Fruit fly (Drosophila melanogaster): ENCODE data around the gene promL.

Gene promL

DNA sequence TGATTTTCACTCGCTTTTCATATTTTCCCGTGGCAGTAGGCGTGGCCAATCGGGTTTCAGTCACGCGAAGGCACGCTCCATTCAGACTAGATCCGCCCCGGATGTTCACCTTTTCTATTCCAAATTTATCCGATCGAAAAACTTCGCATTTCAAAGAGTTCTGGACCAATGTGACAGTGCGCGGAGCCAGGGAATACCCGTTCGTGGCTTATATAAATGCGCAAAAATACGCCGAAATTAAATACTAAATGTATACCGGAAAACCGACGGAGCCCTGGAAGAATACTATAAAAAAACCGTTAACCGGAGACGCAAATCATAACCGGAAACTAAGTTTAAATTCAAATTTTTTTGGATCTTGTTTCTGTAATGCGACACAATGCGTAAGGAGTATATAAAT is at the start of gene promL (continued):
- TF ChIP-seq zen2 (GFP tag; IDR thresholded peaks at IDR 0.05; ENCODE audit: partially characterized antibody) (no peak), CG11560 (tag; IDR thresholded peaks at IDR 0.05) (no peak), cato (GFP tag; optimal IDR thresholded peaks at IDR 0.05; ENCODE audit: borderline replicate concordance) (no peak), CG12942 (GFP tag; optimal IDR thresholded peaks at IDR 0.05) (no peak), CG32767 (GFP tag; IDR thresholded peaks at IDR 0.05) (peak; percentile 38; the same call in 1 of the 2 replicates), sr (GFP tag; IDR thresholded peaks at IDR 0.05) (no peak), sim (GFP tag; IDR thresholded peaks at IDR 0.05) (0 out of 2 replicates have a peak, but pooled peaks have one; percentile 4), Nf-YA (GFP tag; IDR thresholded peaks at IDR 0.05) (no peak), CG17912 (GFP tag; optimal IDR thresholded peaks at IDR 0.05) (peak; percentile 85), tup (GFP tag; optimal IDR thresholded peaks at IDR 0.05) (no peak), ken (GFP tag; IDR thresholded peaks at IDR 0.05) (no peak), CG6689 (GFP tag; IDR thresholded peaks at IDR 0.05) (no peak), CG3163 (GFP tag; optimal IDR thresholded peaks at IDR 0.05) (no peak), CG16863 (GFP tag; optimal IDR thresholded peaks at IDR 0.05) (peak; percentile 9), D (optimal IDR thresholded peaks at IDR 0.05) (no peak), D (GFP tag; optimal IDR thresholded peaks at IDR 0.05) (no peak), D19B (GFP tag; optimal IDR thresholded peaks at IDR 0.05) (peak; percentile 33), CG2678 (tag; optimal IDR thresholded peaks at IDR 0.05) (peak; percentile 41), eve (GFP tag; optimal IDR thresholded peaks at IDR 0.05) (no peak), usp (GFP tag; optimal IDR thresholded peaks at IDR 0.05) (no peak), ci (GFP tag; IDR thresholded peaks at IDR 0.05) (peak; percentile 89), CG5180 (GFP tag; optimal IDR thresholded peaks at IDR 0.05) (peak; percentile 27), mirr (GFP tag; optimal IDR thresholded peaks at IDR 0.05) (peak; percentile 47), CG32532 (GFP tag; IDR thresholded peaks at IDR 0.05) (peak; percentile 63), CG12769 (tag; optimal IDR thresholded peaks at IDR 0.05) (peak; percentile 47), E2f2 (GFP tag; IDR thresholded peaks at IDR 0.05) (peak; percentile 82), exex (tag; optimal IDR thresholded peaks at IDR 0.05) (no peak), CG6654 (GFP tag; optimal IDR thresholded peaks at IDR 0.05) (no peak), CG34224 (GFP tag; IDR thresholded peaks at IDR 0.05; ENCODE audit: partially characterized antibody) (no peak), CG15269 (tag; optimal IDR thresholded peaks at IDR 0.05) (peak; percentile 51), tgo (GFP tag; IDR thresholded peaks at IDR 0.05) (no peak; the same call in 2 of the 3 replicates), sd (tag; optimal IDR thresholded peaks at IDR 0.05) (peak; percentile 59), ara (GFP tag; IDR thresholded peaks at IDR 0.05) (0 out of 2 replicates have a peak, but pooled peaks have one; percentile 12), Six4 (GFP tag; optimal IDR thresholded peaks at IDR 0.05) (no peak), CG3838 (GFP tag; optimal IDR thresholded peaks at IDR 0.05) (peak; percentile 15), lola (GFP tag; optimal IDR thresholded peaks at IDR 0.05) (peak in 1 of 3 experiments; percentile 3), MBD-R2 (GFP tag; IDR thresholded peaks at IDR 0.05) (peak; percentile 85), Gug (GFP tag; IDR thresholded peaks at IDR 0.05) (no peak), NFAT (GFP tag; IDR thresholded peaks at IDR 0.05) (0 out of 2 replicates have a peak, but pooled peaks have one; percentile 5), CG2889 (GFP tag; IDR thresholded peaks at IDR 0.05) (no peak), CG15073 (GFP tag; optimal IDR thresholded peaks at IDR 0.05) (no peak), CG15514 (GFP tag; optimal IDR thresholded peaks at IDR 0.05) (peak; percentile 88), Fer3 (tag; optimal IDR thresholded peaks at IDR 0.05) (peak; percentile 53), tx (GFP tag; optimal IDR thresholded peaks at IDR 0.05) (no peak), Taf1 (GFP tag; IDR thresholded peaks at IDR 0.05) (no peak), CG10654 (GFP tag; optimal IDR thresholded peaks at IDR 0.05) (no peak), CG14667 (GFP tag; IDR thresholded peaks at IDR 0.05) (no peak), MTF-1 (GFP tag; optimal IDR thresholded peaks at IDR 0.05; ENCODE audit: borderline replicate concordance) (peak; percentile 55), CG7963 (GFP tag; IDR thresholded peaks at IDR 0.05; ENCODE audit: partially characterized antibody) (no peak), gem (tag; optimal IDR thresholded peaks at IDR 0.05) (peak; percentile 39), insv (GFP tag; optimal IDR thresholded peaks at IDR 0.05) (peak in 1 of 2 experiments; percentile 55)
